Fruit fly (Drosophila melanogaster) whole organism, embryonic: ENCODE results near the gene Lcp65Ab1.
A peak's percentile ranks its signal among the peaks of the same experiment; 100 is the strongest.

Source experiments
- CG10366 ChIP-seq: fragments of 200-800 bp; sonication (Bioruptor generic); IDR thresholded peaks from 2 replicates; pipeline ENCODE4 v1.3.6; 2022; ENCODE audit warnings: missing biosample characterization, missing genetic modification characterization
- CG12155 ChIP-seq: fragments of 200-800 bp; sonication (Bioruptor generic); optimal IDR thresholded peaks from 3 replicates; lab custom pipeline; 2016; ENCODE audit warnings: missing biosample characterization, missing genetic modification characterization
- CG12744 ChIP-seq: fragments of 200-800 bp; sonication (Bioruptor generic); optimal IDR thresholded peaks from 2 replicates; lab custom pipeline; 2016; ENCODE audit warnings: missing biosample characterization, missing genetic modification characterization
- CG12769 ChIP-seq: fragments of 200-800 bp; sonication (Bioruptor generic); optimal IDR thresholded peaks from 2 replicates; lab custom pipeline; 2019; ENCODE audit warnings: missing biosample characterization, mild to moderate bottlenecking, missing genetic modification characterization, moderate library complexity
- CG13287 ChIP-seq: fragments of 200-800 bp; sonication (Bioruptor generic); IDR thresholded peaks from 2 replicates; pipeline ENCODE4 v1.3.6; 2022; ENCODE audit warnings: missing biosample characterization, missing genetic modification characterization; ENCODE audit not compliant: partially characterized antibody
- CG13775 ChIP-seq: fragments of 200-800 bp; sonication (Bioruptor generic); optimal IDR thresholded peaks from 3 replicates; lab custom pipeline; 2017; ENCODE audit warnings: missing biosample characterization, mild to moderate bottlenecking, missing genetic modification characterization
- CG14667 ChIP-seq: fragments of 200-800 bp; sonication (Bioruptor generic); IDR thresholded peaks from 2 replicates; pipeline ENCODE4 v1.3.6; 2022; ENCODE audit warnings: missing biosample characterization, missing genetic modification characterization
- CG16863 ChIP-seq: fragments of 200-800 bp; sonication (Bioruptor generic); optimal IDR thresholded peaks from 3 replicates; lab custom pipeline; 2016; ENCODE audit warnings: missing biosample characterization, missing genetic modification characterization
- CG17359 ChIP-seq: fragments of 200-800 bp; sonication (Bioruptor generic); optimal IDR thresholded peaks from 3 replicates; lab custom pipeline; 2018; ENCODE audit warnings: missing biosample characterization, mild to moderate bottlenecking, missing genetic modification characterization, moderate library complexity
- CG18011 ChIP-seq: fragments of 200-800 bp; sonication (Bioruptor generic); optimal IDR thresholded peaks from 2 replicates; lab custom pipeline; 2017; ENCODE audit warnings: missing biosample characterization, missing genetic modification characterization, mild to moderate bottlenecking, moderate library complexity, missing genotype
- CG34376 ChIP-seq: fragments of 200-800 bp; sonication (Bioruptor generic); optimal IDR thresholded peaks from 2 replicates; lab custom pipeline; 2018; ENCODE audit warnings: missing biosample characterization, mild to moderate bottlenecking, missing genetic modification characterization
- CG3995 ChIP-seq: fragments of 200-800 bp; sonication (Bioruptor generic); optimal IDR thresholded peaks from 3 replicates; lab custom pipeline; 2016; ENCODE audit warnings: missing biosample characterization, missing genetic modification characterization
- CG7987 ChIP-seq: fragments of 200-800 bp; sonication (Bioruptor generic); optimal IDR thresholded peaks from 2 replicates; lab custom pipeline; 2018; ENCODE audit warnings: missing biosample characterization, mild to moderate bottlenecking, missing genetic modification characterization, moderate library complexity
- CG9437 ChIP-seq: fragments of 200-800 bp; sonication (Bioruptor generic); optimal IDR thresholded peaks from 2 replicates; lab custom pipeline; 2018; ENCODE audit warnings: missing biosample characterization, mild to moderate bottlenecking, missing genetic modification characterization
- CG9876 ChIP-seq: fragments of 200-800 bp; sonication (Bioruptor generic); optimal IDR thresholded peaks from 2 replicates; lab custom pipeline; 2016; ENCODE audit warnings: missing biosample characterization, missing genetic modification characterization
- CG9932 ChIP-seq: fragments of 200-800 bp; sonication (Bioruptor generic); IDR thresholded peaks from 2 replicates; pipeline ENCODE4 v1.3.6; 2022; ENCODE audit warnings: missing biosample characterization, missing genetic modification characterization
- Camta ChIP-seq: fragments of 200-800 bp; sonication (Bioruptor generic); optimal IDR thresholded peaks from 2 replicates; lab custom pipeline; 2016; ENCODE audit warnings: missing biosample characterization, missing genetic modification characterization
- H15 ChIP-seq: fragments of 200-800 bp; sonication (Bioruptor generic); IDR thresholded peaks from 3 replicates; pipeline ENCODE4 v1.3.6; 2022; ENCODE audit warnings: missing biosample characterization, missing genetic modification characterization
- Hmr ChIP-seq: fragments of 200-800 bp; sonication (Bioruptor generic); optimal IDR thresholded peaks from 3 replicates; lab custom pipeline; 2017; ENCODE audit warnings: mild to moderate bottlenecking, missing biosample characterization, missing genetic modification reagents, missing genetic modification characterization
- Hsf ChIP-seq: fragments of 200-800 bp; sonication (Bioruptor generic); optimal IDR thresholded peaks from 3 replicates; lab custom pipeline; 2016; ENCODE audit warnings: missing biosample characterization, missing genetic modification characterization
- Jarid2 ChIP-seq: fragments of 200-800 bp; sonication (Bioruptor generic); optimal IDR thresholded peaks from 3 replicates; lab custom pipeline; 2017; ENCODE audit warnings: mild to moderate bottlenecking, missing biosample characterization, missing genetic modification reagents, missing genetic modification characterization
- Lhr ChIP-seq: fragments of 200-800 bp; sonication (Bioruptor generic); optimal IDR thresholded peaks from 3 replicates; lab custom pipeline; 2017; ENCODE audit warnings: mild to moderate bottlenecking, missing biosample characterization, missing genetic modification reagents, missing genetic modification characterization
- Lim3 ChIP-seq: fragments of 200-800 bp; sonication (Bioruptor generic); IDR thresholded peaks from 2 replicates; pipeline ENCODE4 v1.3.6; 2022; ENCODE audit warnings: missing biosample characterization, missing genetic modification characterization
- Mrtf ChIP-seq: fragments of 200-800 bp; sonication (Bioruptor generic); IDR thresholded peaks from 3 replicates; pipeline ENCODE4 v1.3.6; 2022; ENCODE audit warnings: missing biosample characterization, missing genetic modification characterization
- Nf-YB ChIP-seq: fragments of 200-800 bp; sonication (Bioruptor generic); optimal IDR thresholded peaks from 3 replicates; lab custom pipeline; 2019; ENCODE audit warnings: missing biosample characterization, mild to moderate bottlenecking, missing genetic modification characterization, moderate library complexity
- Rfx ChIP-seq: fragments of 200-800 bp; sonication (Bioruptor generic); IDR thresholded peaks from 2 replicates; pipeline ENCODE4 v1.3.6; 2022; ENCODE audit warnings: missing biosample characterization, missing genetic modification characterization
- Sin3A ChIP-seq: fragments of >200 bp; optimal IDR thresholded peaks from 2 replicates; lab custom pipeline; 2018
- Sry-δ ChIP-seq: fragments of 200-800 bp; sonication (Bioruptor generic); optimal IDR thresholded peaks from 2 replicates; lab custom pipeline; 2016; ENCODE audit warnings: missing biosample characterization, missing genetic modification characterization
- ac ChIP-seq: fragments of 200-800 bp; sonication (Bioruptor generic); optimal IDR thresholded peaks from 3 replicates; lab custom pipeline; 2017; ENCODE audit warnings: missing biosample characterization, mild to moderate bottlenecking, missing genetic modification characterization
- amos ChIP-seq: fragments of 200-800 bp; sonication (Bioruptor generic); IDR thresholded peaks from 2 replicates; pipeline ENCODE4 v1.3.6; 2022; ENCODE audit warnings: missing biosample characterization, missing genetic modification characterization; ENCODE audit not compliant: partially characterized antibody
- aop ChIP-seq: fragments of 200-800 bp; sonication (Bioruptor generic); IDR thresholded peaks from 2 replicates; pipeline ENCODE4 v1.3.6; 2022; ENCODE audit warnings: missing biosample characterization, missing genetic modification characterization
- cato ChIP-seq: fragments of 200-800 bp; sonication (Bioruptor generic); optimal IDR thresholded peaks from 2 replicates; lab custom pipeline; 2016; ENCODE audit warnings: missing biosample characterization, missing genetic modification characterization, borderline replicate concordance
- cg ChIP-seq: fragments of 200-800 bp; sonication (Bioruptor generic); optimal IDR thresholded peaks from 3 replicates; lab custom pipeline; 2019; ENCODE audit warnings: missing biosample characterization, mild to moderate bottlenecking, missing genetic modification characterization, moderate library complexity
- emc ChIP-seq: fragments of 200-800 bp; sonication (Bioruptor generic); optimal IDR thresholded peaks from 2 replicates; lab custom pipeline; 2016; ENCODE audit warnings: missing biosample characterization, missing genetic modification characterization
- fd96Cb ChIP-seq: fragments of 200-800 bp; sonication (Bioruptor generic); optimal IDR thresholded peaks from 2 replicates; lab custom pipeline; 2018; ENCODE audit warnings: missing biosample characterization, mild to moderate bottlenecking, missing genetic modification characterization, moderate library complexity
- ftz-f1 ChIP-seq: fragments of 200-800 bp; sonication (Bioruptor generic); optimal IDR thresholded peaks from 2 replicates; lab custom pipeline; 2016; ENCODE audit warnings: missing biosample characterization, missing genetic modification characterization
- gcm ChIP-seq: fragments of 200-800 bp; sonication (Bioruptor generic); optimal IDR thresholded peaks from 2 replicates; lab custom pipeline; 2019; ENCODE audit warnings: missing biosample characterization, mild to moderate bottlenecking, missing genetic modification characterization, moderate library complexity
- grau ChIP-seq: fragments of 200-800 bp; optimal IDR thresholded peaks from 3 replicates; lab custom pipeline; 2019; ENCODE audit warnings: missing biosample characterization, mild to moderate bottlenecking, missing genetic modification characterization, moderate library complexity
- lbe ChIP-seq: fragments of 200-800 bp; sonication (Bioruptor generic); optimal IDR thresholded peaks from 2 replicates; lab custom pipeline; 2016; ENCODE audit warnings: missing biosample characterization, mild to moderate bottlenecking, missing genetic modification characterization
- nerfin-1 ChIP-seq: fragments of 200-800 bp; sonication (Bioruptor generic); optimal IDR thresholded peaks from 3 replicates; lab custom pipeline; 2019; ENCODE audit warnings: missing biosample characterization, mild to moderate bottlenecking, missing genetic modification characterization, moderate library complexity
- p53 ChIP-seq: fragments of 200-800 bp; sonication (Bioruptor generic); optimal IDR thresholded peaks from 2 replicates; lab custom pipeline; 2016; ENCODE audit warnings: missing biosample characterization, missing genetic modification characterization
- pho ChIP-seq: fragments of 200-800 bp; sonication (Bioruptor generic); optimal IDR thresholded peaks from 2 replicates; lab custom pipeline; 2016; ENCODE audit warnings: missing biosample characterization, missing genetic modification characterization
- salm ChIP-seq: fragments of 200-800 bp; sonication (Bioruptor generic); optimal IDR thresholded peaks from 2 replicates; lab custom pipeline; 2018; ENCODE audit warnings: missing biosample characterization, mild to moderate bottlenecking, missing genetic modification characterization
- sim ChIP-seq: fragments of 200-800 bp; sonication (Bioruptor generic); IDR thresholded peaks from 2 replicates; pipeline ENCODE4 v1.3.6; 2022; ENCODE audit warnings: missing biosample characterization, missing genetic modification characterization
- sna ChIP-seq: fragments of 200-800 bp; sonication (Bioruptor generic); IDR thresholded peaks from 2 replicates; pipeline ENCODE4 v1.3.6; 2022; ENCODE audit warnings: missing biosample characterization, missing genetic modification characterization; ENCODE audit not compliant: partially characterized antibody
- ssp ChIP-seq: fragments of 200-800 bp; sonication (Bioruptor generic); IDR thresholded peaks from 2 replicates; pipeline ENCODE4 v1.3.6; 2022; ENCODE audit warnings: missing biosample characterization, missing genetic modification characterization
- tll ChIP-seq, 2 experiments: fragments of 200-800 bp in 1 of 2; fragments of >200 bp in 1 of 2; sonication (Bioruptor generic) in 1 of 2; optimal IDR thresholded peaks; 2 replicates each; lab custom pipeline; 2017 to 2019; ENCODE audit warnings: missing biosample characterization in 2 of 2, missing genetic modification characterization in 2 of 2, mild to moderate bottlenecking in 1 of 2, moderate library complexity in 1 of 2
- z ChIP-seq: fragments of 200-800 bp; sonication (Bioruptor generic); IDR thresholded peaks from 3 replicates; pipeline ENCODE4 v1.3.6; 2022; ENCODE audit warnings: missing biosample characterization, missing genetic modification characterization
- zen ChIP-seq: fragments of 200-800 bp; sonication (Bioruptor generic); optimal IDR thresholded peaks from 3 replicates; lab custom pipeline; 2018; ENCODE audit warnings: missing biosample characterization, mild to moderate bottlenecking, missing genetic modification characterization, moderate library complexity

Lcp65Ab1 gene

DNA sequence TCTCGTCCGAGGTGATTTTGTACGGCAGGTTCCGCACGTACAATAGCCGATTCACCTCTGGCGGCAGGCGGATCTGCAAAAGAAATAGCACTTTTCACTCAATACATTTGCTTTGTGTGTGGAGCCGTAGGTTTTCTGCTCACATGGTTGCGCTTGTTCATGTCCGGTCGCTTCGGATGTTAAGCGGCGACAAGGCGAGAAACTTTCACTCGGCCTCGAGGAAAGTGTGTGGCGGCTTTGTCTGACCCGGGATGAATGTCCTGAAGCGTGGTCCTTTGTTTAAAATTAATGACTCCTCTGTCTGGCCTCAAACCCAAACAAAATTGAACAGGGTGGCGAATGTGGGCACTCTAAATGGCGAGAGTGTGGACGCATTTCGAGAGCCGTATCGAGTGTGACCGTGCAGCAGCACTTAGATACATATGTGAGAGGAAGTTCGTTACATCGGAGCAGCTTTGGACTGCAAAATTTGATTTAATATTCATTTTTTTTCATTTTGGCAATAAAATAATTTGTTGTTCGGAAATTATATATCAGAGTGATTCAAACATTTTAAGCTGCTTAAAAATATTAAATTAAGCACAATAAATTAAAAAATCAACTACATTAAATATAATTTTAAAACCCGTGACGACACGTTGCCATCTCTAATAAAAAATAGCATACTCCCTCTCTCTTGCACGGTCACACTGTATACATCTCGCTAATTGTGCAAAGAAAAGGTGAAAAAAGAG lies 43.6 kb downstream of the Lcp65Ab1 start, which contains the start of the genes Sf3b6 and Tnpo (continued):
- TF ChIP-seq Sin3A (lab: Kevin White, UChicago), result peak; percentile 81
- TF ChIP-seq Hsf (GFP tag; lab: Kevin White, UChicago), result peak; percentile 84
- TF ChIP-seq CG14667 (GFP tag; lab: Robert Waterston, UW), result peak; percentile 78
- TF ChIP-seq CG9437, result peak; percentile 76
- TF ChIP-seq Mrtf (GFP tag; lab: Robert Waterston, UW), result peak; percentile 81
- TF ChIP-seq CG18011 (GFP tag; lab: Kevin White, UChicago), result peak; percentile 68
- TF ChIP-seq p53 (GFP tag; lab: Kevin White, UChicago), result peak; percentile 35
- peak; percentile 87 for TF ChIP-seq Sry-δ (GFP tag; lab: Kevin White, UChicago)
- TF ChIP-seq CG34376 (GFP tag; lab: Kevin White, UChicago), result peak; percentile 65
- TF ChIP-seq CG3995, result peak; percentile 91
- TF ChIP-seq H15 (GFP tag; lab: Robert Waterston, UW), result peak; percentile 69; the same call in 2 of the 3 replicates
- TF ChIP-seq Lim3 (GFP tag; lab: Robert Waterston, UW), result no peak
- TF ChIP-seq Rfx, result peak; percentile 88
- TF ChIP-seq tll (GFP tag; optimal IDR thresholded peaks at IDR 0.05; lab: Kevin White, UChicago), result peak; percentile 43 to 78
- no peak for TF ChIP-seq Hmr
- TF ChIP-seq CG9932, result peak; percentile 93
- peak; percentile 78 for TF ChIP-seq Lhr
- TF ChIP-seq lbe (GFP tag; lab: Kevin White, UChicago), result peak; percentile 61
- TF ChIP-seq ssp (GFP tag; lab: Robert Waterston, UW), result peak; percentile 79
- TF ChIP-seq nerfin-1 (tag; lab: Kevin White, UChicago), result peak; percentile 67
- TF ChIP-seq amos (GFP tag; lab: Robert Waterston, UW), result peak; percentile 56
- TF ChIP-seq CG10366, result peak; percentile 86
- TF ChIP-seq aop (GFP tag; lab: Robert Waterston, UW), result no peak
- TF ChIP-seq salm (tag; lab: Kevin White, UChicago), result no peak
- peak; percentile 69 for TF ChIP-seq Camta
- no peak for TF ChIP-seq Nf-YB
- peak; percentile 79 for TF ChIP-seq pho (GFP tag; lab: Kevin White, UChicago)
- peak; percentile 92 for TF ChIP-seq CG13775 (GFP tag; lab: Kevin White, UChicago)
- no peak for TF ChIP-seq CG12769 (tag; lab: Kevin White, UChicago)
- no peak for TF ChIP-seq ac (GFP tag; lab: Kevin White, UChicago)
- TF ChIP-seq cg (GFP tag; lab: Kevin White, UChicago), result no peak
- peak; percentile 62 for TF ChIP-seq CG16863 (GFP tag; lab: Kevin White, UChicago)
- TF ChIP-seq sna, result peak; percentile 61; the same call in 1 of the 2 replicates
- no peak for TF ChIP-seq CG17359 (tag; lab: Kevin White, UChicago)
- peak; percentile 87 for TF ChIP-seq grau (tag; lab: Kevin White, UChicago)
- TF ChIP-seq zen (tag; lab: Kevin White, UChicago), result peak; percentile 83
- peak; percentile 38; the same call in 1 of the 2 replicates for TF ChIP-seq sim (GFP tag; lab: Robert Waterston, UW)
- peak; percentile 61 for TF ChIP-seq CG13287
- peak; percentile 2 for TF ChIP-seq CG7987 (GFP tag; lab: Kevin White, UChicago)
- peak; percentile 44 for TF ChIP-seq CG12744 (GFP tag; lab: Kevin White, UChicago)
- no peak for TF ChIP-seq ftz-f1 (GFP tag; lab: Kevin White, UChicago)
- TF ChIP-seq Jarid2, result no peak
- peak; percentile 72 for TF ChIP-seq fd96Cb
- TF ChIP-seq CG12155 (GFP tag; lab: Kevin White, UChicago), result peak; percentile 91
- no peak for TF ChIP-seq gcm
- peak; percentile 64 for TF ChIP-seq CG9876 (GFP tag; lab: Kevin White, UChicago)
- TF ChIP-seq z, result no peak
- peak; percentile 65 for TF ChIP-seq cato (GFP tag; lab: Kevin White, UChicago)
- peak; percentile 29 for TF ChIP-seq emc (GFP tag; lab: Kevin White, UChicago)
